Fruit fly (Drosophila melanogaster) whole organism: ENCODE measurements around the gene CG10834.

ENCODE experiments used
- CG8478 ChIP-seq: fragments of >200 bp; optimal IDR thresholded peaks from 2 replicates; lab custom pipeline; 2018; ENCODE audit warnings: inconsistent platforms
- Dll ChIP-seq: fragments of >200 bp; optimal IDR thresholded peaks from 2 replicates; lab custom pipeline; 2017
- EcR ChIP-seq, 2 experiments: fragments of >200 bp; optimal IDR thresholded peaks; 2 replicates each; lab custom pipeline; 2017; ENCODE audit warnings: missing biosample characterization in 2 of 2, missing genetic modification characterization in 2 of 2, missing genetic modification reagents in 2 of 2
- pan ChIP-seq: fragments of >200 bp; optimal IDR thresholded peaks from 2 replicates; lab custom pipeline; 2017
- psq ChIP-seq: fragments of >200 bp; optimal IDR thresholded peaks from 2 replicates; lab custom pipeline; 2017
- usp ChIP-seq: fragments of >200 bp; optimal IDR thresholded peaks from 2 replicates; lab custom pipeline; 2017; ENCODE audit warnings: missing biosample characterization, missing genetic modification characterization, mixed read lengths

- TF ChIP-seq Dll (lab: Kevin White, UChicago) (no peak), psq (lab: Kevin White, UChicago) (no peak), pan (lab: Kevin White, UChicago) (no peak), usp (GFP tag; lab: Kevin White, UChicago) (no peak), EcR (GFP tag; optimal IDR thresholded peaks at IDR 0.05; lab: Kevin White, UChicago) (no peak), CG8478 (lab: Kevin White, UChicago) (no peak)
These were observed 24.1 kb upstream of the CG10834 start, which contains the start of gene CG42748 for dm6 chr2L:22131171-22131675.
